Fruit fly (Drosophila melanogaster): ENCODE results near the gene Cyp4d14.

Cyp4d14 gene

DNA sequence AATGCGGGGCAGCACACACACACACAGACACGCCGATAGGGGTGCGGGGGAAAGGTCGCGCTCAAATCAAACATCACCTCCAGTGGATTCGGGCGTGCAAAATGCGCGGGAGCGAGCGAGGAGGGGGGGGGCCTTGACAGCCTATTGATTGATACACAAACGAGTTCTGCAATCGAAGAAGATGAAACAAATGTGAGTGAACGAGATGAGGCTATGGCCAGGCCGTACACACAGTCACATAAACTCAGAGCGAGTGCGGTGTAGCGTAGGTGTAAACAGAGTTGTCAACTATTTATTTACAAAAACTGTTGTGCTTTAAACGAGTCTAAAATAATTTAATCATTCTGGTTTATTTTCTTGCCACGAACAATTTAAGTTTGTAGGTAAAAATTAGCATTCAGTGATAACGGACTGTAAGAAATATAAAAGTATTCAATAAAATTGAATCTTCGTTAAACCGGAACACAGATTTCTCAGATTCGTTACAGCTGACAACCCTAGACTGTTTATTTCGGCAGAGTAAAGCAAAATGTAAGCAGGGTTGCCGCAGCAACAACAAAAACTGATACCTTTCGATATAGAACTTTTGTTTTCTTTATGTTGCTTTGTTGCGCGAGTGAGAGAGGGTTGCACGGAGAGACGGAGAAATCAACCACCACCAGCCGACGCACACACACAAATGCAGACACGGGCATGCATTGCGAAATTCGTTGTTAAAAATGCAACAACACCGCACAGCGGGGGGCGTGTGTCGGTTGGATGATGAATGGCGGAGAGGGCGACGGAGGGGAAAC, 40.0 kb downstream of the Cyp4d14 start:
- TF ChIP-seq CG17806 (tag; optimal IDR thresholded peaks at IDR 0.05) (peak; percentile 89), CG32121 (GFP tag; IDR thresholded peaks at IDR 0.05) (peak; percentile 78), CG12605 (GFP tag; IDR thresholded peaks at IDR 0.05) (no peak; the same call in none of the 2 replicates), CG4496 (GFP tag; IDR thresholded peaks at IDR 0.05) (peak; percentile 83), CG15710 (tag; optimal IDR thresholded peaks at IDR 0.05) (peak; percentile 88), Ets98B (GFP tag; IDR thresholded peaks at IDR 0.05) (peak; percentile 63), fd96Ca (GFP tag; IDR thresholded peaks at IDR 0.05) (peak; percentile 46; the same call in 1 of the 3 replicates), CG10348 (GFP tag; IDR thresholded peaks at IDR 0.05) (no peak), Pif1A (GFP tag; optimal IDR thresholded peaks at IDR 0.05) (peak; percentile 84), CG13204 (GFP tag; optimal IDR thresholded peaks at IDR 0.05) (peak; percentile 10), Snoo (tag; optimal IDR thresholded peaks at IDR 0.05) (peak; percentile 91), rn (GFP tag; IDR thresholded peaks at IDR 0.05) (no peak), CG8301 (tag; optimal IDR thresholded peaks at IDR 0.05) (peak; percentile 85), EcR (GFP tag; optimal IDR thresholded peaks at IDR 0.05) (peak; percentile 17), CG14655 (GFP tag; optimal IDR thresholded peaks at IDR 0.05) (peak; percentile 80), CG9948 (tag; optimal IDR thresholded peaks at IDR 0.05) (peak; percentile 84), CG8159 (tag; optimal IDR thresholded peaks at IDR 0.05) (peak; percentile 92), gl (tag; optimal IDR thresholded peaks at IDR 0.05) (peak; percentile 76), CG34367 (tag; optimal IDR thresholded peaks at IDR 0.05) (peak; percentile 83), Pif1B (GFP tag; optimal IDR thresholded peaks at IDR 0.05) (peak; percentile 79), D1 (tag; optimal IDR thresholded peaks at IDR 0.05) (peak; percentile 73)

DNA sequence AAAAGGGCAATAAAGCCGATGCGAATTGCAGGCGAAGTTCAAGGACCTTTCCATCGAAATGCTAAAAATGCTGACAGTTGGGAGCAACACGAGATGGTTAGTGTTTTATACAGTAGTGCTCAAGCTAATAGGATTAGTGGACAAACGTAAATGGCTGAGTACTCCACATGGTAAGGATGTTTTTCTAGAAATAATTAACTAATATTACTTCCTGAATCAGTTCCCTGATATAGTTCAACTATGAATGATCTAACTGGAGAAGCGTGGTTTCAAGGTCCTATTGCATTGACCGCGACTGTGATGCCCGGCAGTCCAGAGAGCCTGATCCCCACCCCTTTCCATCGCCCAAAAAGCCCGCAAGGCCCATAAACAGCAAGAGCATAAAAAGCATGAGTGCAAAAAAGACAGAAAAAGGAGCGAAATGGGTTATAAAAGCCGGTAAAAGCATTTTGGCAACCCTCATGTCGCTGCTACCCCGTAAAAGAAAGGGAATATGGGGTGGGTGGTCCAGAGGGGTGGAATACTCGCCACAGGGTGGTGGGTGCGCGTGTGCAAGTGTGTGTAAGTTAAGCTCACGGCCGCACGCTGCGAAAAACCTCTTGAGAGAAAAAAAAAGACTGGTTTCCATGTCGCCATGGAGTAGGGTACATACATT, 40.8 kb downstream of the Cyp4d14 start:
- TF ChIP-seq CG9948 (tag; optimal IDR thresholded peaks at IDR 0.05) (peak; percentile 81), Pif1B (GFP tag; optimal IDR thresholded peaks at IDR 0.05) (peak; percentile 74), rn (GFP tag; IDR thresholded peaks at IDR 0.05) (0 out of 2 replicates have a peak, but pooled peaks have one; percentile 23), D1 (tag; optimal IDR thresholded peaks at IDR 0.05) (peak; percentile 15), CG17806 (tag; optimal IDR thresholded peaks at IDR 0.05) (peak; percentile 82), fd96Ca (GFP tag; IDR thresholded peaks at IDR 0.05) (peak; percentile 79), CG32121 (GFP tag; IDR thresholded peaks at IDR 0.05) (no peak), CG4496 (GFP tag; IDR thresholded peaks at IDR 0.05) (peak; percentile 85), CG8301 (tag; optimal IDR thresholded peaks at IDR 0.05) (peak; percentile 67), CG34367 (tag; optimal IDR thresholded peaks at IDR 0.05) (peak; percentile 83), gl (tag; optimal IDR thresholded peaks at IDR 0.05) (peak; percentile 68), CG13204 (GFP tag; optimal IDR thresholded peaks at IDR 0.05) (peak; percentile 3), Snoo (tag; optimal IDR thresholded peaks at IDR 0.05) (peak; percentile 88), CG15710 (tag; optimal IDR thresholded peaks at IDR 0.05) (peak; percentile 85), CG10348 (GFP tag; IDR thresholded peaks at IDR 0.05) (no peak), Pif1A (GFP tag; optimal IDR thresholded peaks at IDR 0.05) (peak; percentile 71), CG14655 (GFP tag; optimal IDR thresholded peaks at IDR 0.05) (peak; percentile 80), CG8159 (tag; optimal IDR thresholded peaks at IDR 0.05) (peak; percentile 87), Ets98B (GFP tag; IDR thresholded peaks at IDR 0.05) (peak; percentile 53), EcR (GFP tag; optimal IDR thresholded peaks at IDR 0.05) (peak; percentile 26), CG12605 (GFP tag; IDR thresholded peaks at IDR 0.05) (peak; percentile 74)

DNA sequence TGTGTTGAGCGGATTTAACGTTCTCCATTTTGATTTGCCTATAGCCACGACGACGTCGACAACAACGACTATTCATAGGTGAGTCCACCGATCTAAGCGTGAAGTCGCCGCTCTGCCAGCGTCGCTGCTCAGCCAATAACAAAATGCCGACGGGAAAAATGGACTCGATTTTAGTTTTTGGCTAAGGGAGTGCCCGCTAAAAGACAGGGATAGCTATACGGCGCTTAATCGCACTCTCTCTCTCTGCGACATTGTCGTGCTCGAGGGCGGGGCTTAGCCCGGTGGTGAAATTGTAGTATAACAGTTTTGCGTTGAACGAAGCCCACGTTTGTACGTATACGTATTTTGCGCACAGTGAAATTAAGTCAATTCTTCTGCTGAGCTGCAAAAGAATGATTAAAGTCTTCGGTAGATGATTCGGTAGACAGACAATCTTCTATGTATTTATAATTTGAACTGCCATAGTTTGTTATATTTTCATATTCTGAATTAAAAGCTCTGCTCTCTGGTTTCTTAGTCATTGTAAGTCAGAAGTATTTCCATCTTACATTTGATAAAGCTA, 49.5 kb downstream of the Cyp4d14 start:
- TF ChIP-seq CG4496 (GFP tag; IDR thresholded peaks at IDR 0.05) (peak; percentile 60; the same call in 1 of the 3 replicates), CG12605 (GFP tag; IDR thresholded peaks at IDR 0.05) (0 out of 2 replicates have a peak, but pooled peaks have one; percentile 20), Ets98B (GFP tag; IDR thresholded peaks at IDR 0.05) (peak; percentile 19; the same call in 1 of the 2 replicates), fd96Ca (GFP tag; IDR thresholded peaks at IDR 0.05) (no peak)

DNA sequence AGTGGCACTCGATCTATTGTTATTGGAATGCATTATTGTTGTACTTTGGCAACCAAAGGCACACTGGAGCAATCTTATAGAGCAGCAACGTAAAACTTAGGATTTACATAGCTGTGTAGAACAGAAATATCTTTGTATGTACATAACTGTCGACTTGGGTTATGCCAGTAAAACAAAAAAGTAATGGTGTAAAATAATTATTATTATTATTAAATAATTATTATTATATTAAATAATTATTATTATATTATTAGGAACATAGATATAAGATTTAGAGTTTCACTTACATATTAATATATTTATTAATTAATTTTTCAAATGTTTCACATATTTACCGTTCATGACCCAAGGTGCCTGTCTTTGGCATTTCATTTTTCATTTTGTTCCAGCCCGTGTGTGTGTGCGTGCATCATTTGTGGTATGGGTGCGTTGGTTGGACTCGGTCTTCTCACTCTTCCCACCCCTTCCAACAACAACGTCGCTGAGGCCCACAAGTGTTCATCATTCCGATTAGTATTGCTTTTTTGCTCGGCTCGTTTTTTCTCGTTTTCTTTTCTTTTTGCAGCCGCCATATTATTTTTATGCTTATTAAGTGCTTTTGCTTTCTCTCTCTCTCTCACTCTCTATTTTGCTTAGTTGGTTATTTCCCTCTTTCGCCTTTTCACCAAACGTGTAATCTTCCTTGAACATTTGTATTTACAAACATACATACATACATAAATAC, 51.0 kb downstream of the Cyp4d14 start:
- TF ChIP-seq D1 (tag; optimal IDR thresholded peaks at IDR 0.05) (peak; percentile 90), Snoo (tag; optimal IDR thresholded peaks at IDR 0.05) (peak; percentile 89), CG15710 (tag; optimal IDR thresholded peaks at IDR 0.05) (peak; percentile 94), CG9948 (tag; optimal IDR thresholded peaks at IDR 0.05) (peak; percentile 96), EcR (GFP tag; optimal IDR thresholded peaks at IDR 0.05) (peak; percentile 12), CG13204 (GFP tag; optimal IDR thresholded peaks at IDR 0.05) (peak; percentile 69), Pif1B (GFP tag; optimal IDR thresholded peaks at IDR 0.05) (peak; percentile 67), CG4496 (GFP tag; IDR thresholded peaks at IDR 0.05) (peak; percentile 94), gl (tag; optimal IDR thresholded peaks at IDR 0.05) (peak; percentile 95), CG14655 (GFP tag; optimal IDR thresholded peaks at IDR 0.05) (peak; percentile 93), CG34367 (tag; optimal IDR thresholded peaks at IDR 0.05) (peak; percentile 82), CG32121 (GFP tag; IDR thresholded peaks at IDR 0.05) (peak; percentile 58; the same call in 1 of the 2 replicates), Pif1A (GFP tag; optimal IDR thresholded peaks at IDR 0.05) (peak; percentile 82), CG10348 (GFP tag; IDR thresholded peaks at IDR 0.05) (peak; percentile 75), Ets98B (GFP tag; IDR thresholded peaks at IDR 0.05) (peak; percentile 84), rn (GFP tag; IDR thresholded peaks at IDR 0.05) (peak; percentile 90), fd96Ca (GFP tag; IDR thresholded peaks at IDR 0.05) (peak; percentile 82), CG12605 (GFP tag; IDR thresholded peaks at IDR 0.05) (peak; percentile 95), CG8159 (tag; optimal IDR thresholded peaks at IDR 0.05) (peak; percentile 97), CG17806 (tag; optimal IDR thresholded peaks at IDR 0.05) (peak; percentile 86), CG8301 (tag; optimal IDR thresholded peaks at IDR 0.05) (peak; percentile 53)

All from whole organism, pupa.